Worm (Caenorhabditis elegans) whole organism, L1 larva: ENCODE results near the gene him-10.

Experiments
- C04F5.9 ChIP-seq: sonication (generic microtip); optimal IDR thresholded peaks from 2 replicates; lab custom pipeline; 2016; ENCODE audit warnings: missing genetic modification characterization, missing compliant biosample characterization
- C16A3.4 ChIP-seq: fragments of 150-350 bp; optimal IDR thresholded peaks from 2 replicates; lab custom pipeline; 2014; ENCODE audit warnings: missing biosample characterization, missing genetic modification characterization
- C34B4.2 ChIP-seq: sonication (generic microtip); optimal IDR thresholded peaks from 2 replicates; lab custom pipeline; 2017; ENCODE audit warnings: mild to moderate bottlenecking, missing genetic modification characterization, missing compliant biosample characterization
- F16B12.6 ChIP-seq: fragments of 150-350 bp; optimal IDR thresholded peaks from 2 replicates; lab custom pipeline; 2014; ENCODE audit warnings: missing biosample characterization, missing genetic modification characterization
- ama-1 ChIP-seq: fragments of 150-350 bp; optimal IDR thresholded peaks from 2 replicates; lab custom pipeline; 2014
- ceh-8 ChIP-seq: fragments of 200-800 bp; sonication (Bioruptor generic); optimal IDR thresholded peaks from 2 replicates; lab custom pipeline; 2018; ENCODE audit warnings: mild to moderate bottlenecking, missing genetic modification characterization, moderate library complexity, missing compliant biosample characterization
- ces-1 ChIP-seq: fragments of 150-350 bp; optimal IDR thresholded peaks from 2 replicates; lab custom pipeline; 2014; ENCODE audit warnings: missing biosample characterization, missing genetic modification reagents, missing genetic modification characterization
- dpl-1 ChIP-seq, 3 experiments: fragments of 150-350 bp in 2 of 3; sonication (generic microtip) in 1 of 3; optimal IDR thresholded peaks; 2 replicates each; lab custom pipeline; 2014 to 2017; ENCODE audit warnings: missing biosample characterization in 3 of 3, missing genetic modification characterization in 3 of 3, missing genetic modification reagents in 3 of 3
- efl-3 ChIP-seq: fragments of 200-800 bp; sonication (Bioruptor generic); optimal IDR thresholded peaks from 2 replicates; lab custom pipeline; 2018; ENCODE audit warnings: mild to moderate bottlenecking, missing genetic modification characterization, missing compliant biosample characterization
- elt-2 ChIP-seq: sonication (generic microtip); optimal IDR thresholded peaks from 2 replicates; lab custom pipeline; 2016; ENCODE audit warnings: missing genetic modification characterization, mild to moderate bottlenecking, inconsistent platforms, missing compliant biosample characterization, missing genetic modification reagents
- elt-3 ChIP-seq, 6 experiments: fragments of 150-350 bp in 1 of 6; sonication (generic microtip); optimal IDR thresholded peaks; 2 replicates each; lab custom pipeline; 2017 to 2018; ENCODE audit warnings: missing biosample characterization in 6 of 6, missing genetic modification characterization in 6 of 6, inconsistent platforms in 1 of 6
- ets-5 ChIP-seq: fragments of 200-800 bp; sonication (Bioruptor generic); IDR thresholded peaks from 2 replicates; pipeline ENCODE4 v1.3.6; 2022; ENCODE audit warnings: missing genetic modification characterization, missing compliant biosample characterization
- fkh-8 ChIP-seq: sonication (generic microtip); optimal IDR thresholded peaks from 2 replicates; lab custom pipeline; 2016; ENCODE audit warnings: mild to moderate bottlenecking, missing genetic modification characterization, missing compliant biosample characterization
- fos-1 ChIP-seq: fragments of 150-350 bp; optimal IDR thresholded peaks from 2 replicates; lab custom pipeline; 2014; ENCODE audit warnings: missing biosample characterization, missing genetic modification characterization
- grh-1 ChIP-seq: fragments of 200-800 bp; sonication (Bioruptor generic); IDR thresholded peaks from 2 replicates; pipeline ENCODE4 v1.3.6; 2022; ENCODE audit warnings: missing genetic modification reagents, missing genetic modification characterization, missing compliant biosample characterization
- hpl-2 ChIP-seq: fragments of 150-350 bp; optimal IDR thresholded peaks from 2 replicates; lab custom pipeline; 2014; ENCODE audit warnings: missing biosample characterization, missing genetic modification reagents, missing genetic modification characterization
- jun-1 ChIP-seq: fragments of 150-350 bp; optimal IDR thresholded peaks from 2 replicates; lab custom pipeline; 2014; ENCODE audit warnings: missing biosample characterization, missing genetic modification reagents, missing genetic modification characterization
- lin-13 ChIP-seq: fragments of 150-350 bp; optimal IDR thresholded peaks from 2 replicates; lab custom pipeline; 2014; ENCODE audit warnings: missing biosample characterization, missing genetic modification reagents, missing genetic modification characterization
- lin-14 ChIP-seq: fragments of 200-800 bp; sonication (Bioruptor generic); optimal IDR thresholded peaks from 2 replicates; lab custom pipeline; 2018; ENCODE audit warnings: mild to moderate bottlenecking, missing genetic modification characterization, moderate library complexity, missing compliant biosample characterization
- lin-35 ChIP-seq, 2 experiments: fragments of 150-350 bp; optimal IDR thresholded peaks; 2 replicates each; lab custom pipeline; 2014; ENCODE audit warnings: missing biosample characterization in 2 of 2, missing genetic modification characterization in 2 of 2, missing genetic modification reagents in 2 of 2
- lin-39 ChIP-seq: fragments of 150-350 bp; optimal IDR thresholded peaks from 2 replicates; lab custom pipeline; 2014; ENCODE audit warnings: missing biosample characterization, missing genetic modification reagents, missing genetic modification characterization
- lir-3 ChIP-seq: sonication (generic microtip); optimal IDR thresholded peaks from 2 replicates; lab custom pipeline; 2016; ENCODE audit warnings: mild to moderate bottlenecking, missing genetic modification characterization, moderate library complexity, missing compliant biosample characterization; ENCODE audit not compliant: poor library complexity
- lsy-2 ChIP-seq, 2 experiments: fragments of 150-350 bp; optimal IDR thresholded peaks; 2 replicates each; lab custom pipeline; 2014; ENCODE audit warnings: missing biosample characterization in 2 of 2, missing genetic modification characterization in 2 of 2
- mab-9 ChIP-seq: fragments of 200-800 bp; sonication (Bioruptor generic); IDR thresholded peaks from 2 replicates; pipeline ENCODE4 v1.3.6; 2022; ENCODE audit warnings: missing genetic modification reagents, missing genetic modification characterization, missing compliant biosample characterization
- mdl-1 ChIP-seq, 2 experiments: fragments of 150-350 bp; optimal IDR thresholded peaks; 2 replicates each; lab custom pipeline; 2014 to 2017; ENCODE audit warnings: missing biosample characterization in 2 of 2, missing genetic modification characterization in 2 of 2, inconsistent platforms in 1 of 2
- mef-2 ChIP-seq: fragments of 150-350 bp; optimal IDR thresholded peaks from 2 replicates; lab custom pipeline; 2014; ENCODE audit warnings: missing biosample characterization, missing genetic modification characterization
- mep-1 ChIP-seq: fragments of 150-350 bp; optimal IDR thresholded peaks from 2 replicates; lab custom pipeline; 2014; ENCODE audit warnings: missing biosample characterization, missing genetic modification characterization
- nhr-11 ChIP-seq: fragments of 150-350 bp; optimal IDR thresholded peaks from 2 replicates; lab custom pipeline; 2014; ENCODE audit warnings: missing biosample characterization, missing genetic modification characterization
- nhr-19 ChIP-seq: fragments of 200-800 bp; sonication (Bioruptor generic); conservative IDR thresholded peaks from 2 replicates; pipeline ENCODE4 v1.3.6; 2022; ENCODE audit warnings: missing genetic modification characterization, missing compliant biosample characterization
- nhr-20 ChIP-seq: sonication (generic microtip); optimal IDR thresholded peaks from 2 replicates; lab custom pipeline; 2016; ENCODE audit warnings: mild to moderate bottlenecking, missing genetic modification characterization, missing compliant biosample characterization
- nhr-71 ChIP-seq: sonication (generic microtip); optimal IDR thresholded peaks from 2 replicates; lab custom pipeline; 2016; ENCODE audit warnings: mild to moderate bottlenecking, missing genetic modification characterization, moderate library complexity, missing compliant biosample characterization
- nhr-76 ChIP-seq: sonication (generic microtip); optimal IDR thresholded peaks from 2 replicates; lab custom pipeline; 2017; ENCODE audit warnings: missing biosample characterization, missing genetic modification characterization
- nhr-85 ChIP-seq: sonication (generic microtip); peaks from one replicate; lab custom pipeline; 2016; ENCODE audit warnings: missing genetic modification characterization, inconsistent platforms, missing compliant biosample characterization
- nhr-90 ChIP-seq: sonication (generic microtip); optimal IDR thresholded peaks from 2 replicates; lab custom pipeline; 2016; ENCODE audit warnings: mild to moderate bottlenecking, missing genetic modification characterization, missing compliant biosample characterization; ENCODE audit not compliant: poor library complexity
- pag-3 ChIP-seq: sonication (generic microtip); optimal IDR thresholded peaks from 2 replicates; lab custom pipeline; 2017; ENCODE audit warnings: missing genetic modification characterization, mild to moderate bottlenecking, missing compliant biosample characterization, antibody characterized with exemption, borderline replicate concordance; ENCODE audit not compliant: insufficient read depth
- pqm-1 ChIP-seq: sonication (generic microtip); optimal IDR thresholded peaks from 3 replicates; lab custom pipeline; 2017; ENCODE audit warnings: missing biosample characterization, missing genetic modification characterization
- rnt-1 ChIP-seq: sonication (generic microtip); optimal IDR thresholded peaks from 2 replicates; lab custom pipeline; 2016; ENCODE audit warnings: mild to moderate bottlenecking, missing genetic modification characterization, moderate library complexity, missing compliant biosample characterization
- skn-1 ChIP-seq: fragments of 150-350 bp; optimal IDR thresholded peaks from 2 replicates; lab custom pipeline; 2014; ENCODE audit warnings: missing biosample characterization, missing genetic modification characterization
- snpc-4 ChIP-seq: fragments of 150-350 bp; optimal IDR thresholded peaks from 2 replicates; lab custom pipeline; 2014; ENCODE audit warnings: missing biosample characterization, missing genetic modification characterization
- snu-23 ChIP-seq: sonication (generic microtip); optimal IDR thresholded peaks from 2 replicates; lab custom pipeline; 2016; ENCODE audit warnings: missing genetic modification characterization, missing compliant biosample characterization
- sox-4 ChIP-seq: sonication (generic microtip); optimal IDR thresholded peaks from 2 replicates; lab custom pipeline; 2016; ENCODE audit warnings: missing genetic modification characterization, missing compliant biosample characterization
- tbx-2 ChIP-seq: sonication (generic microtip); optimal IDR thresholded peaks from 2 replicates; lab custom pipeline; 2016; ENCODE audit warnings: missing genetic modification characterization, missing compliant biosample characterization
- tlp-1 ChIP-seq: fragments of 150-350 bp; optimal IDR thresholded peaks from 2 replicates; lab custom pipeline; 2014; ENCODE audit warnings: missing biosample characterization, missing genetic modification characterization
- unc-30 ChIP-seq: sonication (generic microtip); optimal IDR thresholded peaks from 2 replicates; lab custom pipeline; 2017; ENCODE audit warnings: missing biosample characterization, missing genetic modification characterization
- unc-86 ChIP-seq: sonication (generic microtip); optimal IDR thresholded peaks from 2 replicates; lab custom pipeline; 2016; ENCODE audit warnings: missing genetic modification characterization, missing compliant biosample characterization
- unc-98 ChIP-seq: fragments of 200-800 bp; sonication (Bioruptor generic); IDR thresholded peaks from 2 replicates; pipeline ENCODE4 v1.3.6; 2022; ENCODE audit warnings: missing genetic modification characterization, missing compliant biosample characterization
- ztf-4 ChIP-seq: fragments of 150-350 bp; optimal IDR thresholded peaks from 2 replicates; lab custom pipeline; 2014; ENCODE audit warnings: missing biosample characterization, missing genetic modification characterization

Gene him-10

DNA sequence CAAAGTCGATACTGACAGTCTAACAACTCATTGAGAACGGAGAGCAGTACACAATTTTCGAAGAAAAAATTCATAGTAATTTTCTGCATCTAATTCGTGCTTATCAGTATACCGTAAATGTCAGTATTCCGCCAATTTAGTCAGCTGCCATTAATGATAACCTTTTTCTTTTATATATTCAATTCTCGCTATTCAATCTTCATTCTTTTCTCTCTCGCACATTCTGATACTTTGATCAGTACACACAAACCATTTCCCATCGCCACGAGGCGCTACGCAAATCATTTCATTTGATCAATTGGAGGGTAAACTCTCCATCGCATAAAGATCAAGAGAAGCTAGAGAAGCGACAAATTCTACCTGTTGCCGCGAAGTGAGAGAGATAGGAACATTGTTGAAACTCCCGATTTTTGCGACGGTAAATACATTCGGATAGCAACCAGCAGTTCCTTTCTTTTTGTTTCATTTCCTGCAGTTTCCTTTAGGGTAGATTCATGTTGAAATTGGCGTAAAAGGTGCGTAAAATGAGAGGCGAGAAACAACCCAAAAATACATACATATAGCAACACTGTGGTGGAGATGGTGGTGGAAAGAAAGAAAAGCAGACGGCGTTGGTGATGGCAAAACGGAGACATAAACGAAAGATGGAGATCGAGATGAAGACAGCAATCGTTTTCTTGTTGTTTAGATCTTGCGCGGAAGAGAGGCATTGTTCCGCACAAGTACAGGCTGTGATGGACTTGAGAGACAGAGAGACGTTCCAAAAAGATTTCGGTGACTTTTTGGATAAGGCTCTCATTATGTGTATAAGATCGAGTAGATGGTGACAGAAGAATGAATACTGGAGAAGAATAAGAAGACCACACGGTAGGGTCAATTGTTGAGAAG lies 35.3 kb downstream of the him-10 start (continued):
- TF ChIP-seq nhr-76 (tag; lab: Kevin White, UChicago), result no peak
- no peak for TF ChIP-seq fkh-8 (tag; lab: Kevin White, UChicago)
- peak; percentile 79 for TF ChIP-seq nhr-85 (tag; lab: Kevin White, UChicago)
- TF ChIP-seq fos-1, result no peak
- TF ChIP-seq dpl-1 (GFP tag; optimal IDR thresholded peaks at IDR 0.05; lab: Kevin White, UChicago), result no peak
- TF ChIP-seq rnt-1 (tag; lab: Kevin White, UChicago), result no peak
- peak in 1 of 2 experiments; percentile 84 for TF ChIP-seq mdl-1 (tag; optimal IDR thresholded peaks at IDR 0.05; lab: Kevin White, UChicago)
- no peak for TF ChIP-seq C04F5.9 (tag; lab: Kevin White, UChicago)
- TF ChIP-seq ztf-4 (tag; lab: Kevin White, UChicago), result no peak
- no peak for TF ChIP-seq nhr-11 (tag; lab: Kevin White, UChicago)
- no peak for TF ChIP-seq grh-1 (GFP tag; lab: Robert Waterston, UW)
- TF ChIP-seq pag-3, result no peak
- TF ChIP-seq ceh-8 (GFP tag; lab: Kevin White, UChicago), result no peak
- no peak for TF ChIP-seq unc-98 (GFP tag; lab: Robert Waterston, UW)
- peak; percentile 62 for TF ChIP-seq nhr-90 (tag; lab: Kevin White, UChicago)
- TF ChIP-seq mab-9 (GFP tag; lab: Robert Waterston, UW), result no peak
- TF ChIP-seq snpc-4 (tag; lab: Kevin White, UChicago), result no peak
- peak in 1 of 2 experiments; percentile 46 for TF ChIP-seq lsy-2 (tag; optimal IDR thresholded peaks at IDR 0.05; lab: Kevin White, UChicago)
- no peak for TF ChIP-seq unc-86 (tag; lab: Kevin White, UChicago)
- TF ChIP-seq snu-23 (GFP tag; lab: Kevin White, UChicago), result peak; percentile 66
- peak in 1 of 2 experiments; percentile 61 for TF ChIP-seq lin-35 (GFP tag; optimal IDR thresholded peaks at IDR 0.05; lab: Kevin White, UChicago)
- TF ChIP-seq nhr-19, result peak; percentile 46
- TF ChIP-seq elt-3 (tag; optimal IDR thresholded peaks at IDR 0.05; lab: Kevin White, UChicago), result peak in 5 of 6 experiments; percentile 14 to 76 (median 54)
- no peak for TF ChIP-seq unc-30 (tag; lab: Kevin White, UChicago)
- TF ChIP-seq efl-3, result no peak
- peak; percentile 25 for TF ChIP-seq mep-1 (tag; lab: Kevin White, UChicago)
- TF ChIP-seq jun-1 (tag; lab: Kevin White, UChicago), result no peak
- TF ChIP-seq lin-13, result no peak
- no peak for TF ChIP-seq lir-3 (tag; lab: Kevin White, UChicago)
- no peak for TF ChIP-seq ets-5 (GFP tag; lab: Robert Waterston, UW)
- no peak for TF ChIP-seq F16B12.6
- peak; percentile 70 for TF ChIP-seq ama-1
- no peak for TF ChIP-seq C34B4.2 (tag; lab: Kevin White, UChicago)

- TF ChIP-seq mep-1 (tag; lab: Kevin White, UChicago) (peak; percentile 28), tbx-2 (tag; lab: Kevin White, UChicago) (peak; percentile 21), elt-2 (peak; percentile 75), nhr-85 (tag; lab: Kevin White, UChicago) (peak; percentile 72), elt-3 (tag; optimal IDR thresholded peaks at IDR 0.05; lab: Kevin White, UChicago) (peak in 3 of 6 experiments; percentile 5 to 85 (median 78)), ces-1 (no peak), hpl-2 (GFP tag; lab: Kevin White, UChicago) (peak; percentile 24), tlp-1 (tag; lab: Kevin White, UChicago) (no peak), C04F5.9 (tag; lab: Kevin White, UChicago) (no peak), C16A3.4 (tag; lab: Kevin White, UChicago) (no peak), lin-35 (GFP tag; optimal IDR thresholded peaks at IDR 0.05; lab: Kevin White, UChicago) (peak in 1 of 2 experiments; percentile 41), nhr-90 (tag; lab: Kevin White, UChicago) (peak; percentile 53), lsy-2 (tag; optimal IDR thresholded peaks at IDR 0.05; lab: Kevin White, UChicago) (peak; percentile 21 to 49), nhr-71 (tag; lab: Kevin White, UChicago) (peak; percentile 59), pqm-1 (tag; lab: Kevin White, UChicago) (no peak), ceh-8 (GFP tag; lab: Kevin White, UChicago) (no peak), snu-23 (GFP tag; lab: Kevin White, UChicago) (peak; percentile 9), dpl-1 (GFP tag; optimal IDR thresholded peaks at IDR 0.05; lab: Kevin White, UChicago) (peak in 1 of 3 experiments; percentile 7), lin-14 (GFP tag; lab: Kevin White, UChicago) (peak; percentile 25), lin-39 (tag; lab: Kevin White, UChicago) (no peak), nhr-20 (tag; lab: Kevin White, UChicago) (peak; percentile 35), sox-4 (no peak), mef-2 (tag; lab: Kevin White, UChicago) (no peak), skn-1 (tag; lab: Kevin White, UChicago) (no peak), ama-1 (no peak)
Measured at ce11 chrIII:5839147-5839546, 36.1 kb downstream of the him-10 start.
